Fruit fly (Drosophila melanogaster) whole organism, embryonic: ENCODE results near the gene Sytbeta.

ENCODE experiments used
- CG10147 ChIP-seq: fragments of 200-800 bp; sonication (Bioruptor generic); optimal IDR thresholded peaks from 2 replicates; lab custom pipeline; 2019; ENCODE audit warnings: missing biosample characterization, mild to moderate bottlenecking, missing genetic modification characterization, moderate library complexity
- CG10979 ChIP-seq: fragments of 200-800 bp; sonication (Bioruptor generic); optimal IDR thresholded peaks from 2 replicates; lab custom pipeline; 2018; ENCODE audit warnings: missing biosample characterization, mild to moderate bottlenecking, missing genetic modification characterization, moderate library complexity
- CG12155 ChIP-seq: fragments of 200-800 bp; sonication (Bioruptor generic); optimal IDR thresholded peaks from 3 replicates; lab custom pipeline; 2016; ENCODE audit warnings: missing biosample characterization, missing genetic modification characterization
- CG12769 ChIP-seq: fragments of 200-800 bp; sonication (Bioruptor generic); optimal IDR thresholded peaks from 2 replicates; lab custom pipeline; 2019; ENCODE audit warnings: missing biosample characterization, mild to moderate bottlenecking, missing genetic modification characterization, moderate library complexity
- CG13624 ChIP-seq: fragments of 200-800 bp; sonication (Bioruptor generic); optimal IDR thresholded peaks from 2 replicates; lab custom pipeline; 2016; ENCODE audit warnings: missing biosample characterization, missing genetic modification characterization
- CG16813 ChIP-seq: fragments of 200-800 bp; sonication (Bioruptor generic); IDR thresholded peaks from 3 replicates; pipeline ENCODE4 v1.3.6; 2022; ENCODE audit warnings: missing biosample characterization, missing genetic modification characterization; ENCODE audit not compliant: partially characterized antibody
- CG18599 ChIP-seq: fragments of 200-800 bp; sonication (Bioruptor generic); optimal IDR thresholded peaks from 3 replicates; lab custom pipeline; 2017; ENCODE audit warnings: missing biosample characterization, missing genetic modification characterization, mild to moderate bottlenecking, moderate library complexity, missing genetic modification reagents
- CG31388 ChIP-seq: fragments of 200-800 bp; sonication (Bioruptor generic); optimal IDR thresholded peaks from 2 replicates; lab custom pipeline; 2016; ENCODE audit warnings: missing biosample characterization, missing genetic modification characterization
- CG3163 ChIP-seq: fragments of 200-800 bp; sonication (Bioruptor generic); optimal IDR thresholded peaks from 3 replicates; lab custom pipeline; 2016; ENCODE audit warnings: missing biosample characterization, missing genetic modification characterization
- CG33557 ChIP-seq: fragments of 200-800 bp; sonication (Bioruptor generic); optimal IDR thresholded peaks from 2 replicates; lab custom pipeline; 2019; ENCODE audit warnings: missing biosample characterization, mild to moderate bottlenecking, missing genetic modification characterization, moderate library complexity
- CG3407 ChIP-seq: fragments of 200-800 bp; sonication (Bioruptor generic); optimal IDR thresholded peaks from 2 replicates; lab custom pipeline; 2018; ENCODE audit warnings: missing biosample characterization, mild to moderate bottlenecking, missing genetic modification characterization
- CG5180 ChIP-seq: fragments of 200-800 bp; sonication (Bioruptor generic); optimal IDR thresholded peaks from 3 replicates; lab custom pipeline; 2017; ENCODE audit warnings: missing biosample characterization, missing genetic modification characterization, mild to moderate bottlenecking, moderate library complexity, missing genetic modification reagents
- CG6791 ChIP-seq: fragments of 200-800 bp; sonication (Bioruptor generic); IDR thresholded peaks from 3 replicates; pipeline ENCODE4 v1.3.6; 2022; ENCODE audit warnings: missing biosample characterization, missing genetic modification characterization; ENCODE audit not compliant: partially characterized antibody
- CG8281 ChIP-seq: fragments of 200-800 bp; sonication (Bioruptor generic); optimal IDR thresholded peaks from 2 replicates; lab custom pipeline; 2018; ENCODE audit warnings: missing biosample characterization, mild to moderate bottlenecking, missing genetic modification characterization, moderate library complexity
- CG9727 ChIP-seq: fragments of 200-800 bp; sonication (Bioruptor generic); optimal IDR thresholded peaks from 3 replicates; lab custom pipeline; 2017; ENCODE audit warnings: missing biosample characterization, mild to moderate bottlenecking, missing genetic modification characterization
- CG9932 ChIP-seq: fragments of 200-800 bp; sonication (Bioruptor generic); IDR thresholded peaks from 2 replicates; pipeline ENCODE4 v1.3.6; 2022; ENCODE audit warnings: missing biosample characterization, missing genetic modification characterization
- CHES-1-like ChIP-seq: fragments of 200-800 bp; sonication (Bioruptor generic); optimal IDR thresholded peaks from 2 replicates; lab custom pipeline; 2016; ENCODE audit warnings: missing biosample characterization, missing genetic modification characterization
- D ChIP-seq, 2 experiments: fragments of 200-800 bp in 1 of 2; fragments of >200 bp in 1 of 2; sonication (Bioruptor generic) in 1 of 2; optimal IDR thresholded peaks; 2 replicates in 1 of 2; 3 replicates in 1 of 2; lab custom pipeline; 2017; ENCODE audit warnings: mild to moderate bottlenecking in 1 of 2, missing biosample characterization in 1 of 2, missing genetic modification characterization in 1 of 2, missing genetic modification reagents in 1 of 2
- Ets65A ChIP-seq: fragments of 200-800 bp; sonication (Bioruptor generic); peaks from one replicate; lab custom pipeline; 2016; ENCODE audit warnings: missing biosample characterization, missing genetic modification characterization
- Fer1 ChIP-seq: fragments of 200-800 bp; sonication (Bioruptor generic); optimal IDR thresholded peaks from 2 replicates; lab custom pipeline; 2017; ENCODE audit warnings: missing biosample characterization, mild to moderate bottlenecking, missing genetic modification characterization
- H2.0 ChIP-seq: fragments of 200-800 bp; sonication (Bioruptor generic); IDR thresholded peaks from 2 replicates; pipeline ENCODE4 v1.3.6; 2022; ENCODE audit warnings: missing biosample characterization, missing genetic modification characterization
- HLH3B ChIP-seq: fragments of 200-800 bp; sonication (Bioruptor generic); IDR thresholded peaks from 2 replicates; pipeline ENCODE4 v1.3.6; 2022; ENCODE audit warnings: missing biosample characterization, missing genetic modification characterization
- Hmx ChIP-seq: fragments of 200-800 bp; sonication (Bioruptor generic); optimal IDR thresholded peaks from 2 replicates; lab custom pipeline; 2016; ENCODE audit warnings: missing biosample characterization, missing genetic modification characterization
- MBD-R2 ChIP-seq: fragments of 200-800 bp; sonication (Bioruptor generic); IDR thresholded peaks from 2 replicates; pipeline ENCODE4 v1.3.6; 2022; ENCODE audit warnings: missing biosample characterization, missing genetic modification characterization
- Mrtf ChIP-seq: fragments of 200-800 bp; sonication (Bioruptor generic); IDR thresholded peaks from 3 replicates; pipeline ENCODE4 v1.3.6; 2022; ENCODE audit warnings: missing biosample characterization, missing genetic modification characterization
- Oaz ChIP-seq: fragments of 200-800 bp; sonication (Bioruptor generic); IDR thresholded peaks from 2 replicates; pipeline ENCODE4 v1.3.6; 2022; ENCODE audit warnings: missing biosample characterization, missing genetic modification characterization
- Opbp ChIP-seq: fragments of 200-800 bp; sonication (Bioruptor generic); IDR thresholded peaks from 3 replicates; pipeline ENCODE4 v1.3.6; 2022; ENCODE audit warnings: missing biosample characterization, missing genetic modification characterization; ENCODE audit not compliant: partially characterized antibody
- Rfx ChIP-seq: fragments of 200-800 bp; sonication (Bioruptor generic); IDR thresholded peaks from 2 replicates; pipeline ENCODE4 v1.3.6; 2022; ENCODE audit warnings: missing biosample characterization, missing genetic modification characterization
- Sox102F ChIP-seq: fragments of 200-800 bp; sonication (Bioruptor generic); optimal IDR thresholded peaks from 2 replicates; lab custom pipeline; 2018; ENCODE audit warnings: missing biosample characterization, mild to moderate bottlenecking, missing genetic modification characterization, moderate library complexity
- Spps ChIP-seq: fragments of 200-800 bp; sonication (Bioruptor generic); optimal IDR thresholded peaks from 2 replicates; lab custom pipeline; 2018; ENCODE audit warnings: missing biosample characterization, mild to moderate bottlenecking, missing genetic modification characterization
- ara ChIP-seq: fragments of 200-800 bp; sonication (Bioruptor generic); IDR thresholded peaks from 2 replicates; pipeline ENCODE4 v1.3.6; 2022; ENCODE audit warnings: missing biosample characterization, missing genetic modification characterization
- ase ChIP-seq: fragments of 200-800 bp; sonication (Bioruptor generic); IDR thresholded peaks from 3 replicates; pipeline ENCODE4 v1.3.6; 2022; ENCODE audit warnings: missing biosample characterization, missing genetic modification characterization
- ash1 ChIP-seq: fragments of 200-800 bp; sonication (Bioruptor generic); optimal IDR thresholded peaks from 2 replicates; lab custom pipeline; 2018; ENCODE audit warnings: missing biosample characterization, mild to moderate bottlenecking, missing genetic modification characterization
- az2 ChIP-seq: fragments of 200-800 bp; sonication (Bioruptor generic); optimal IDR thresholded peaks from 3 replicates; lab custom pipeline; 2016; ENCODE audit warnings: missing biosample characterization, missing genetic modification characterization
- cg ChIP-seq: fragments of 200-800 bp; sonication (Bioruptor generic); optimal IDR thresholded peaks from 3 replicates; lab custom pipeline; 2019; ENCODE audit warnings: missing biosample characterization, mild to moderate bottlenecking, missing genetic modification characterization, moderate library complexity
- da ChIP-seq: fragments of 200-800 bp; sonication (Bioruptor generic); optimal IDR thresholded peaks from 2 replicates; lab custom pipeline; 2016; ENCODE audit warnings: missing biosample characterization, missing genetic modification characterization
- ewg ChIP-seq: fragments of 200-800 bp; sonication (Bioruptor generic); optimal IDR thresholded peaks from 3 replicates; lab custom pipeline; 2017; ENCODE audit warnings: mild to moderate bottlenecking, missing biosample characterization, missing genetic modification reagents, missing genetic modification characterization
- fd3F ChIP-seq: fragments of 200-800 bp; sonication (Bioruptor generic); optimal IDR thresholded peaks from 2 replicates; lab custom pipeline; 2018; ENCODE audit warnings: missing biosample characterization, mild to moderate bottlenecking, missing genetic modification characterization, moderate library complexity
- fru ChIP-seq: fragments of >200 bp; optimal IDR thresholded peaks from 2 replicates; lab custom pipeline; 2017
- gfzf ChIP-seq: fragments of 200-800 bp; sonication (Bioruptor generic); optimal IDR thresholded peaks from 2 replicates; lab custom pipeline; 2016; ENCODE audit warnings: missing biosample characterization, mild to moderate bottlenecking, missing genetic modification characterization, moderate library complexity
- grau ChIP-seq: fragments of 200-800 bp; optimal IDR thresholded peaks from 3 replicates; lab custom pipeline; 2019; ENCODE audit warnings: missing biosample characterization, mild to moderate bottlenecking, missing genetic modification characterization, moderate library complexity
- hbn ChIP-seq: fragments of 200-800 bp; sonication (Bioruptor generic); IDR thresholded peaks from 2 replicates; pipeline ENCODE4 v1.3.6; 2022; ENCODE audit warnings: missing biosample characterization, missing genetic modification characterization; ENCODE audit not compliant: partially characterized antibody
- knrl ChIP-seq: fragments of 200-800 bp; sonication (Bioruptor generic); IDR thresholded peaks from 3 replicates; pipeline ENCODE4 v1.3.6; 2022; ENCODE audit warnings: missing biosample characterization, missing genetic modification characterization; ENCODE audit not compliant: partially characterized antibody
- nerfin-1 ChIP-seq: fragments of 200-800 bp; sonication (Bioruptor generic); optimal IDR thresholded peaks from 3 replicates; lab custom pipeline; 2019; ENCODE audit warnings: missing biosample characterization, mild to moderate bottlenecking, missing genetic modification characterization, moderate library complexity
- nom ChIP-seq: fragments of 200-800 bp; sonication (Bioruptor generic); optimal IDR thresholded peaks from 2 replicates; lab custom pipeline; 2017; ENCODE audit warnings: missing biosample characterization, missing genetic modification characterization, mild to moderate bottlenecking, moderate library complexity, missing genetic modification reagents
- onecut ChIP-seq: fragments of 200-800 bp; sonication (Bioruptor generic); IDR thresholded peaks from 2 replicates; pipeline ENCODE4 v1.3.6; 2022; ENCODE audit warnings: missing biosample characterization, missing genetic modification characterization
- ttk ChIP-seq: fragments of 200-800 bp; sonication (Bioruptor generic); IDR thresholded peaks from 2 replicates; pipeline ENCODE4 v2.1.2; 2022; ENCODE audit warnings: missing biosample characterization, missing genetic modification characterization

The Sytbeta gene

dm6 chr3L:15050109-15050508 lies 14.7 kb downstream of the Sytbeta start, which contains the start of gene CG18581:
Gene CG18581 (minus strand): TSS chr3L:15050209.
- no peak for TF ChIP-seq CHES-1-like (GFP tag; lab: Kevin White, UChicago)
- no peak for TF ChIP-seq grau (tag; lab: Kevin White, UChicago)
- no peak for TF ChIP-seq CG13624 (GFP tag; lab: Kevin White, UChicago)
- peak; percentile 36 for TF ChIP-seq Ets65A (GFP tag; lab: Kevin White, UChicago)
- no peak for TF ChIP-seq nerfin-1

dm6 chr3L:15049395-15049794 lies 15.4 kb downstream of the Sytbeta start, which contains the start of gene CG43678:
Gene CG43678 (minus strand): TSS chr3L:15049495.
- TF ChIP-seq CG9932 (no peak), CG9727 (GFP tag; lab: Kevin White, UChicago) (no peak), Rfx (GFP tag; lab: Robert Waterston, UW) (no peak), gfzf (GFP tag; lab: Kevin White, UChicago) (no peak), CG10979 (no peak), CG18599 (GFP tag; lab: Kevin White, UChicago) (peak; percentile 11), CG33557 (GFP tag; lab: Kevin White, UChicago) (no peak)
- TF ChIP-seq, all 482 proteins: peak for 1

- TF ChIP-seq ase (no peak), az2 (GFP tag; lab: Kevin White, UChicago) (peak; percentile 7), CG12769 (tag; lab: Kevin White, UChicago) (no peak), CG3163 (no peak), Opbp (0 out of 3 replicates have a peak, but pooled peaks have one; percentile 39), H2.0 (no peak), HLH3B (no peak), Hmx (GFP tag; lab: Kevin White, UChicago) (no peak), CG6791 (no peak), CG16813 (GFP tag; lab: Robert Waterston, UW) (peak; percentile 66), CG31388 (no peak), nom (GFP tag; lab: Kevin White, UChicago) (no peak), fd3F (GFP tag; lab: Kevin White, UChicago) (no peak), CG5180 (GFP tag; lab: Kevin White, UChicago) (no peak), CG8281 (tag; lab: Kevin White, UChicago) (no peak), hbn (GFP tag; lab: Robert Waterston, UW) (no peak), Rfx (GFP tag; lab: Robert Waterston, UW) (no peak), knrl (peak; percentile 50; the same call in 2 of the 3 replicates), da (GFP tag; lab: Kevin White, UChicago) (no peak), CG12155 (GFP tag; lab: Kevin White, UChicago) (no peak), MBD-R2 (GFP tag; lab: Robert Waterston, UW) (no peak), Spps (tag; lab: Kevin White, UChicago) (no peak), CG10147 (GFP tag; lab: Kevin White, UChicago) (no peak), onecut (GFP tag; lab: Robert Waterston, UW) (no peak), Mrtf (GFP tag; lab: Robert Waterston, UW) (no peak; the same call in 2 of the 3 replicates), Sox102F (GFP tag; lab: Kevin White, UChicago) (no peak), CG3407 (GFP tag; lab: Kevin White, UChicago) (no peak), cg (GFP tag; lab: Kevin White, UChicago) (no peak), D (optimal IDR thresholded peaks at IDR 0.05; lab: Kevin White, UChicago) (no peak), D (GFP tag; optimal IDR thresholded peaks at IDR 0.05; lab: Kevin White, UChicago) (no peak), ara (GFP tag; lab: Robert Waterston, UW) (0 out of 2 replicates have a peak, but pooled peaks have one; percentile 5), Fer1 (GFP tag; lab: Kevin White, UChicago) (no peak), ttk (GFP tag; lab: Robert Waterston, UW) (no peak), fru (lab: Kevin White, UChicago) (no peak), Oaz (GFP tag; lab: Robert Waterston, UW) (no peak), ewg (GFP tag; lab: Kevin White, UChicago) (no peak), ash1 (GFP tag; lab: Kevin White, UChicago) (no peak)
These were observed 16.7 kb downstream of the Sytbeta start for dm6 chr3L:15048091-15048490.
